Worm (Caenorhabditis elegans) whole organism, late embryonic: Measurements from ENCODE around the gene Y37H2A.12.

Source experiments
- ahr-1 ChIP-seq: sonication (generic microtip); optimal IDR thresholded peaks from 2 replicates; lab custom pipeline; 2016; ENCODE audit warnings: missing genetic modification characterization, missing compliant biosample characterization
- ceh-18 ChIP-seq: sonication (generic microtip); optimal IDR thresholded peaks from 2 replicates; lab custom pipeline; 2016; ENCODE audit warnings: missing genetic modification characterization, missing compliant biosample characterization
- dmd-4 ChIP-seq: sonication (generic microtip); optimal IDR thresholded peaks from 2 replicates; lab custom pipeline; 2016; ENCODE audit warnings: borderline replicate concordance, missing genetic modification characterization, missing compliant biosample characterization
- dve-1 ChIP-seq: sonication (generic microtip); optimal IDR thresholded peaks from 2 replicates; lab custom pipeline; 2017; ENCODE audit warnings: antibody characterized with exemption, mild to moderate bottlenecking, missing genetic modification characterization, missing compliant biosample characterization
- fax-1 ChIP-seq: sonication (generic microtip); optimal IDR thresholded peaks from 2 replicates; lab custom pipeline; 2016; ENCODE audit warnings: missing genotype, missing genetic modification characterization, missing compliant biosample characterization
- hlh-15 ChIP-seq: sonication (generic microtip); optimal IDR thresholded peaks from 2 replicates; lab custom pipeline; 2016; ENCODE audit warnings: missing genetic modification characterization, missing compliant biosample characterization
- hlh-6 ChIP-seq: sonication (generic microtip); optimal IDR thresholded peaks from 2 replicates; lab custom pipeline; 2016; ENCODE audit warnings: missing genotype, missing genetic modification characterization, missing compliant biosample characterization
- nhr-11 ChIP-seq: fragments of 150-350 bp; optimal IDR thresholded peaks from 2 replicates; lab custom pipeline; 2014; ENCODE audit warnings: missing biosample characterization, missing genetic modification characterization
- pha-4 ChIP-seq: fragments of 150-350 bp; optimal IDR thresholded peaks from 2 replicates; lab custom pipeline; 2018; ENCODE audit warnings: missing biosample characterization, missing genetic modification reagents, missing genetic modification characterization
- sox-2 ChIP-seq: fragments of 200-800 bp; sonication (Bioruptor generic); IDR thresholded peaks from 2 replicates; pipeline ENCODE4 v1.3.6; 2022; ENCODE audit warnings: missing genetic modification reagents, missing genetic modification characterization, missing compliant biosample characterization
- tbx-2 ChIP-seq: sonication (generic microtip); optimal IDR thresholded peaks from 2 replicates; lab custom pipeline; 2016; ENCODE audit warnings: missing genetic modification characterization, missing compliant biosample characterization
- tbx-7 ChIP-seq: sonication (generic microtip); optimal IDR thresholded peaks from 2 replicates; lab custom pipeline; 2016; ENCODE audit warnings: missing genotype, missing genetic modification characterization, missing compliant biosample characterization
- ttx-3 ChIP-seq: sonication (generic microtip); optimal IDR thresholded peaks from 2 replicates; lab custom pipeline; 2016; ENCODE audit warnings: missing genetic modification reagents, missing genetic modification characterization, missing compliant biosample characterization
- unc-3 ChIP-seq, 2 experiments: fragments of 200-800 bp in 1 of 2; sonication (Bioruptor generic) in 1 of 2; sonication (generic microtip) in 1 of 2; conservative IDR thresholded peaks in 1 of 2; optimal IDR thresholded peaks in 1 of 2; 2 replicates each; pipeline versions ENCODE4 v1.3.6 to Lab custom; 2016 to 2022; ENCODE audit warnings: missing compliant biosample characterization in 2 of 2, missing genetic modification characterization in 2 of 2, missing genetic modification reagents in 1 of 2

- TF ChIP-seq ceh-18 (tag; lab: Kevin White, UChicago) (no peak), hlh-6 (tag; lab: Kevin White, UChicago) (no peak), tbx-7 (tag; lab: Kevin White, UChicago) (no peak), pha-4 (tag; lab: Kevin White, UChicago) (no peak), ahr-1 (tag; lab: Kevin White, UChicago) (no peak), tbx-2 (tag; lab: Kevin White, UChicago) (no peak), fax-1 (no peak), sox-2 (GFP tag; lab: Robert Waterston, UW) (no peak), hlh-15 (tag; lab: Kevin White, UChicago) (no peak), dmd-4 (no peak), unc-3 (GFP tag; conservative IDR thresholded peaks at IDR 0.05; lab: Robert Waterston, UW) (no peak), unc-3 (tag; optimal IDR thresholded peaks at IDR 0.05; lab: Kevin White, UChicago) (no peak), dve-1 (tag; lab: Kevin White, UChicago) (no peak), ttx-3 (tag; lab: Kevin White, UChicago) (no peak), nhr-11 (no peak)
These were observed at the start of gene Y37H2A.12 for ce11 chrV:18131049-18131448.
